Worm (Caenorhabditis elegans) whole organism, L1 larva: ENCODE results near the gene E01G6.2.

Experiments
- C34B4.2 ChIP-seq: sonication (generic microtip); optimal IDR thresholded peaks from 2 replicates; lab custom pipeline; 2017; ENCODE audit warnings: mild to moderate bottlenecking, missing genetic modification characterization, missing compliant biosample characterization
- F16B12.6 ChIP-seq: fragments of 150-350 bp; optimal IDR thresholded peaks from 2 replicates; lab custom pipeline; 2014; ENCODE audit warnings: missing biosample characterization, missing genetic modification characterization
- aha-1 ChIP-seq: fragments of 150-350 bp; optimal IDR thresholded peaks from 2 replicates; lab custom pipeline; 2014; ENCODE audit warnings: missing biosample characterization, missing genetic modification characterization
- aly-2 ChIP-seq: fragments of 150-350 bp; optimal IDR thresholded peaks from 2 replicates; lab custom pipeline; 2014; ENCODE audit warnings: missing biosample characterization, missing genetic modification characterization
- blmp-1 ChIP-seq: fragments of 150-350 bp; optimal IDR thresholded peaks from 2 replicates; lab custom pipeline; 2014; ENCODE audit warnings: missing biosample characterization, missing genetic modification characterization
- ceh-63 ChIP-seq: fragments of 200-800 bp; sonication (Bioruptor generic); optimal IDR thresholded peaks from 2 replicates; lab custom pipeline; 2018; ENCODE audit warnings: mild to moderate bottlenecking, missing genetic modification characterization, missing compliant biosample characterization
- ceh-8 ChIP-seq: fragments of 200-800 bp; sonication (Bioruptor generic); optimal IDR thresholded peaks from 2 replicates; lab custom pipeline; 2018; ENCODE audit warnings: mild to moderate bottlenecking, missing genetic modification characterization, moderate library complexity, missing compliant biosample characterization
- ceh-90 ChIP-seq: sonication (generic microtip); optimal IDR thresholded peaks from 2 replicates; lab custom pipeline; 2016; ENCODE audit warnings: missing genetic modification characterization, missing compliant biosample characterization
- dpl-1 ChIP-seq, 3 experiments: fragments of 150-350 bp in 2 of 3; sonication (generic microtip) in 1 of 3; optimal IDR thresholded peaks; 2 replicates each; lab custom pipeline; 2014 to 2017; ENCODE audit warnings: missing biosample characterization in 3 of 3, missing genetic modification characterization in 3 of 3, missing genetic modification reagents in 3 of 3
- dsc-1 ChIP-seq: sonication (generic microtip); optimal IDR thresholded peaks from 2 replicates; lab custom pipeline; 2016; ENCODE audit warnings: mild to moderate bottlenecking, missing genetic modification characterization, missing compliant biosample characterization
- efl-1 ChIP-seq, 4 experiments: fragments of 150-350 bp; optimal IDR thresholded peaks in 3 of 4; peaks in 1 of 4; 1 replicate in 1 of 4; 2 replicates in 3 of 4; lab custom pipeline; 2014; ENCODE audit warnings: missing biosample characterization in 2 of 4, missing genetic modification characterization in 2 of 4, missing genetic modification reagents in 2 of 4
- efl-3 ChIP-seq: fragments of 200-800 bp; sonication (Bioruptor generic); optimal IDR thresholded peaks from 2 replicates; lab custom pipeline; 2018; ENCODE audit warnings: mild to moderate bottlenecking, missing genetic modification characterization, missing compliant biosample characterization
- elt-2 ChIP-seq: sonication (generic microtip); optimal IDR thresholded peaks from 2 replicates; lab custom pipeline; 2016; ENCODE audit warnings: missing genetic modification characterization, mild to moderate bottlenecking, inconsistent platforms, missing compliant biosample characterization, missing genetic modification reagents
- fkh-4 ChIP-seq: sonication (generic microtip); optimal IDR thresholded peaks from 2 replicates; lab custom pipeline; 2016; ENCODE audit warnings: missing compliant biosample characterization, missing genetic modification characterization, borderline replicate concordance
- fkh-8 ChIP-seq: sonication (generic microtip); optimal IDR thresholded peaks from 2 replicates; lab custom pipeline; 2016; ENCODE audit warnings: mild to moderate bottlenecking, missing genetic modification characterization, missing compliant biosample characterization
- hlh-17 ChIP-seq: fragments of 200-800 bp; sonication (Bioruptor generic); optimal IDR thresholded peaks from 2 replicates; lab custom pipeline; 2018; ENCODE audit warnings: missing genetic modification characterization, mild to moderate bottlenecking, missing compliant biosample characterization, moderate library complexity, borderline replicate concordance
- hpl-2 ChIP-seq: fragments of 150-350 bp; optimal IDR thresholded peaks from 2 replicates; lab custom pipeline; 2014; ENCODE audit warnings: missing biosample characterization, missing genetic modification reagents, missing genetic modification characterization
- irx-1 ChIP-seq: sonication (generic microtip); optimal IDR thresholded peaks from 2 replicates; lab custom pipeline; 2016; ENCODE audit warnings: missing genetic modification characterization, missing compliant biosample characterization
- isw-1 ChIP-seq: fragments of 200-800 bp; sonication (Bioruptor generic); IDR thresholded peaks from 2 replicates; pipeline ENCODE4 v1.3.6; 2022; ENCODE audit warnings: missing genetic modification characterization, missing compliant biosample characterization
- lin-14 ChIP-seq: fragments of 200-800 bp; sonication (Bioruptor generic); optimal IDR thresholded peaks from 2 replicates; lab custom pipeline; 2018; ENCODE audit warnings: mild to moderate bottlenecking, missing genetic modification characterization, moderate library complexity, missing compliant biosample characterization
- lin-15B ChIP-seq: fragments of 150-350 bp; sonication (generic microtip); optimal IDR thresholded peaks from 3 replicates; lab custom pipeline; 2014; ENCODE audit warnings: missing biosample characterization, missing genetic modification characterization
- lin-39 ChIP-seq: fragments of 150-350 bp; optimal IDR thresholded peaks from 2 replicates; lab custom pipeline; 2014; ENCODE audit warnings: missing biosample characterization, missing genetic modification reagents, missing genetic modification characterization
- lir-3 ChIP-seq: sonication (generic microtip); optimal IDR thresholded peaks from 2 replicates; lab custom pipeline; 2016; ENCODE audit warnings: mild to moderate bottlenecking, missing genetic modification characterization, moderate library complexity, missing compliant biosample characterization; ENCODE audit not compliant: poor library complexity
- lsy-2 ChIP-seq, 2 experiments: fragments of 150-350 bp; optimal IDR thresholded peaks; 2 replicates each; lab custom pipeline; 2014; ENCODE audit warnings: missing biosample characterization in 2 of 2, missing genetic modification characterization in 2 of 2
- mab-9 ChIP-seq: fragments of 200-800 bp; sonication (Bioruptor generic); IDR thresholded peaks from 2 replicates; pipeline ENCODE4 v1.3.6; 2022; ENCODE audit warnings: missing genetic modification reagents, missing genetic modification characterization, missing compliant biosample characterization
- nhr-20 ChIP-seq: sonication (generic microtip); optimal IDR thresholded peaks from 2 replicates; lab custom pipeline; 2016; ENCODE audit warnings: mild to moderate bottlenecking, missing genetic modification characterization, missing compliant biosample characterization
- nhr-237 ChIP-seq: fragments of 150-350 bp; optimal IDR thresholded peaks from 2 replicates; lab custom pipeline; 2014; ENCODE audit warnings: missing biosample characterization, missing genetic modification characterization
- nhr-47 ChIP-seq: sonication (generic microtip); optimal IDR thresholded peaks from 2 replicates; lab custom pipeline; 2016; ENCODE audit warnings: mild to moderate bottlenecking, missing genetic modification characterization, moderate library complexity, missing compliant biosample characterization
- nhr-71 ChIP-seq: sonication (generic microtip); optimal IDR thresholded peaks from 2 replicates; lab custom pipeline; 2016; ENCODE audit warnings: mild to moderate bottlenecking, missing genetic modification characterization, moderate library complexity, missing compliant biosample characterization
- nhr-76 ChIP-seq: sonication (generic microtip); optimal IDR thresholded peaks from 2 replicates; lab custom pipeline; 2017; ENCODE audit warnings: missing biosample characterization, missing genetic modification characterization
- nhr-77 ChIP-seq: fragments of 150-350 bp; optimal IDR thresholded peaks from 2 replicates; lab custom pipeline; 2014; ENCODE audit warnings: missing biosample characterization, missing genetic modification characterization
- nhr-84 ChIP-seq: sonication (generic microtip); optimal IDR thresholded peaks from 2 replicates; lab custom pipeline; 2017; ENCODE audit warnings: missing biosample characterization, missing genetic modification characterization
- pag-3 ChIP-seq: sonication (generic microtip); optimal IDR thresholded peaks from 2 replicates; lab custom pipeline; 2017; ENCODE audit warnings: missing genetic modification characterization, mild to moderate bottlenecking, missing compliant biosample characterization, antibody characterized with exemption, borderline replicate concordance; ENCODE audit not compliant: insufficient read depth
- pax-3 ChIP-seq: fragments of 200-800 bp; sonication (Bioruptor generic); optimal IDR thresholded peaks from 2 replicates; lab custom pipeline; 2018; ENCODE audit warnings: mild to moderate bottlenecking, missing genetic modification characterization, moderate library complexity, missing compliant biosample characterization
- pqm-1 ChIP-seq: sonication (generic microtip); optimal IDR thresholded peaks from 3 replicates; lab custom pipeline; 2017; ENCODE audit warnings: missing biosample characterization, missing genetic modification characterization
- snpc-4 ChIP-seq: fragments of 150-350 bp; optimal IDR thresholded peaks from 2 replicates; lab custom pipeline; 2014; ENCODE audit warnings: missing biosample characterization, missing genetic modification characterization
- sptf-1 ChIP-seq: fragments of 150-350 bp; optimal IDR thresholded peaks from 2 replicates; lab custom pipeline; 2014; ENCODE audit warnings: missing biosample characterization, missing genetic modification characterization
- sup-37 ChIP-seq: fragments of 200-800 bp; sonication (Bioruptor generic); optimal IDR thresholded peaks from 2 replicates; lab custom pipeline; 2018; ENCODE audit warnings: mild to moderate bottlenecking, missing genetic modification characterization, missing compliant biosample characterization
- tlp-1 ChIP-seq: fragments of 150-350 bp; optimal IDR thresholded peaks from 2 replicates; lab custom pipeline; 2014; ENCODE audit warnings: missing biosample characterization, missing genetic modification characterization
- unc-130 ChIP-seq: fragments of 150-350 bp; optimal IDR thresholded peaks from 2 replicates; lab custom pipeline; 2017; ENCODE audit warnings: missing biosample characterization, missing genetic modification characterization, inconsistent platforms
- unc-62 ChIP-seq: fragments of 150-350 bp; optimal IDR thresholded peaks from 2 replicates; lab custom pipeline; 2014; ENCODE audit warnings: missing biosample characterization, missing genetic modification reagents, missing genetic modification characterization
- xbp-1 ChIP-seq: sonication (generic microtip); optimal IDR thresholded peaks from 2 replicates; lab custom pipeline; 2016; ENCODE audit warnings: missing genetic modification characterization, missing compliant biosample characterization
- zip-4 ChIP-seq: fragments of 200-800 bp; sonication (Bioruptor generic); optimal IDR thresholded peaks from 2 replicates; lab custom pipeline; 2018; ENCODE audit warnings: mild to moderate bottlenecking, missing genetic modification characterization, moderate library complexity, missing compliant biosample characterization

Gene E01G6.2

DNA sequence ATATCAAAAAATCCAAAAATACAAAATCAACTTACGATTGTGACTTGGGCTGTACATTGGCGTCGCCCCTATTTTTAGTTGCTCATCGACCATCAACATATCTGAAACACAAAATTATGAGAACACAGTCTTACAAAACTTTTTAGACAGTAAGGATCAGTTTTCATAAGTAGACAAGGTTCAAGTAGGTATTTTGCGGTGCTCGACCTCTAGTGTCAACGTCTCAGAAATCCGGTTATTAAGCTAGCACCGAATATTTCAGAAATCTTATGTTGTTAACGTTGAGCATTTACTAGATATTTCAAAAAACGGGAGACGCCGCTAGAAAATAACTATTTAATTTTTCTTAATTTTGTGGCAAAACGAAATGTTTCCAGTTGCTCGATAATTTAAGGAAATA, 14.4 kb downstream of the E01G6.2 start, which contains the start of gene otpl-8 (continued):
- no peak for TF ChIP-seq dpl-1 (GFP tag; optimal IDR thresholded peaks at IDR 0.05; lab: Kevin White, UChicago)
- TF ChIP-seq, all 84 proteins: peak for 0

DNA sequence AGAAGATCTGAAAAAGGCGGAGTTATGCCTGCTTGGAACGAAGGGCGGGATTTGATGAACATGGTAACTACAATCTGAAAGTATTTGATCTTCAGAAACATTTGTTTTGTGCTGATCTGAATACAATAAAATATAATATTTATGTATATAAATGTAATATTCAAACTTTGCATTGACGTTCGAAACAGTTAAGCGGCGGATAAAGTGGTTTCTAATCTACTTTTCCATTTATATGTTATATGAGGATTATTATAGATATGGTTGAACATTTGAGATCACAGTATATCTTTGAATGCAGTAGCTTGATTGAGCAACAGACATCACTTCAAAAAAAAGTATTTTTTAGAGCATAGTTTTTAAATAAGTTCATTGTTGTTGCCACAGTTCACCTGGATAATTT, 17.4 kb downstream of the E01G6.2 start, which contains the start of gene H19J13.2:
H19J13.2 (minus strand) TSS at position 101 of the 400 bp plus-strand sequence.
- TF ChIP-seq zip-4 (no peak), lin-39 (no peak), nhr-47 (tag; lab: Kevin White, UChicago) (no peak), elt-2 (tag; lab: Kevin White, UChicago) (no peak)

DNA sequence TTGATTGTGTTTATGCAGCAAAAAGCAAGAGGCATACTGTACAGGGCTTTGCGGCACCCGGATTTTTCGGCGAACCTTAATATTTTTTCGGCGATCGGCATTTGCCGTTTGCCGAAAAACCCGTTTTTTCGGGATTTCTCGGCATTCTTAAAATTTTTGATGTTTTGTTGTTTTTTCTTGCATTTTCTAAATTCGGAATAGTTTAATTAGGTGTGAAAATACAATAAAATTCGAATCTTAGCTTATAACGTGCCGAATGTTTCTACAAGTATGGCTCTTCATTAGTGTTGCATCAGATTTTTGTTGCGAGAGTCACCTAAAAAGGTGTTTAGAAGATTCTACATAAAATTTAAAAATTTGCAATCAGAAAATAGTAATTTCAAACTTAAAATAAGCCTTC, 19.1 kb downstream of the E01G6.2 start, which contains the start of gene C04B4.6:
C04B4.6 (minus strand) TSS at position 101 of the 400 bp plus-strand sequence.
- TF ChIP-seq xbp-1 (tag; lab: Kevin White, UChicago) (no peak), isw-1 (GFP tag; lab: Robert Waterston, UW) (no peak), F16B12.6 (tag; lab: Kevin White, UChicago) (no peak), pqm-1 (no peak), dsc-1 (tag; lab: Kevin White, UChicago) (no peak), blmp-1 (no peak), ceh-63 (no peak), aly-2 (no peak), nhr-237 (tag; lab: Kevin White, UChicago) (no peak), lin-15B (tag; lab: Kevin White, UChicago) (no peak)

DNA sequence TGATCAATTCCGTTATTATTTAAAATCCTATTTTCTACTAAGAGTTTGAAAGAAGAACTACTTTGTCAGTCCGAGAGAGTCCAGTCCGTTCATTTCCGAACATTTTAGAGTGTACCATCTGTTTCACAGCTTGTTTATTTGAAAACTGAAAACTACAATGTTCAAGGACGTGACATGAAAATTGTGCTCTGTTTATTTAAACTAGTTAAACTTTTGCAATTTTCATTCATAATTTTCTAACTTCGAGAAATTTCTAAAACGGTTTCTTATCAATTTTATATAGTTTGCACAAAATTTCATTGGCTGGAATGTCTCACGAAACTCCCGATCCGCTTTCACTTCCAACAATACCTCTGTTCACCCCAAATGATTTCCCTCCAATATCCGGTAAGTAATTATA, 24.0 kb downstream of the E01G6.2 start, which contains the start of gene C04B4.1:
C04B4.1 (plus strand) TSS at position 301 of the 400 bp plus-strand sequence.
- TF ChIP-seq snpc-4 (no peak), nhr-84 (no peak), nhr-71 (tag; lab: Kevin White, UChicago) (no peak), lir-3 (tag; lab: Kevin White, UChicago) (no peak), fkh-8 (tag; lab: Kevin White, UChicago) (no peak), nhr-77 (tag; lab: Kevin White, UChicago) (no peak), fkh-4 (tag; lab: Kevin White, UChicago) (no peak), ceh-90 (no peak), tlp-1 (tag; lab: Kevin White, UChicago) (no peak), lin-39 (no peak), aly-2 (no peak), pag-3 (no peak), sptf-1 (no peak), sup-37 (GFP tag; lab: Kevin White, UChicago) (no peak), nhr-237 (tag; lab: Kevin White, UChicago) (no peak), aha-1 (no peak), efl-1 (optimal IDR thresholded peaks at IDR 0.05; lab: Kevin White, UChicago) (no peak), efl-1 (GFP tag; optimal IDR thresholded peaks at IDR 0.05 in 1 of 2; lab: Kevin White, UChicago) (no peak), pax-3 (tag; lab: Kevin White, UChicago) (no peak), mab-9 (GFP tag; lab: Robert Waterston, UW) (no peak)

DNA sequence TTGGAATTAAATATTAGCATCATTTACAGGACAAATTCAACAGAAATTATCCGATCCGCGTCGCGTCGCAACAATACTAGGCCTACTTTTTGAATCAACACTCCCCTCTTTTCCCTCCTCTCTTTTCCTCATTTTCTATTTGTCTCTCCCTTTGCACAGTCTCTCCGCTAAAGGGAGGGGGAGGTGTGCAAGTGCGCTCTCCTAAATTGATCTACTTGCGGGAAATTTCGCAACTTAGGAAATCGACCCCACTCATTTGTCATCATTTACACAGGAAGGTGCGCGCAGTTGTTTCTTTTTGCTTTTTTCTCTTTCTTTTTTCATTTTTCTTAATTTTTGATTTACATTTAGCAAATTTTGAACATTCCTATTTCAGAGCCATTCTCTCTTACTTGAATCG, 26.5 kb downstream of the E01G6.2 start, which contains the start of gene C04B4.2:
C04B4.2 (plus strand) TSS at position 371 of the 400 bp plus-strand sequence.
- TF ChIP-seq hlh-17 (GFP tag; lab: Kevin White, UChicago) = no peak
- TF ChIP-seq lsy-2 (tag; optimal IDR thresholded peaks at IDR 0.05; lab: Kevin White, UChicago) = no peak
- TF ChIP-seq C34B4.2 = no peak
- TF ChIP-seq lin-15B (tag; lab: Kevin White, UChicago) = no peak
- no peak for TF ChIP-seq hpl-2 (GFP tag; lab: Kevin White, UChicago)
- TF ChIP-seq ceh-8 (GFP tag; lab: Kevin White, UChicago) = no peak
- TF ChIP-seq fkh-8 (tag; lab: Kevin White, UChicago) = no peak
- no peak for TF ChIP-seq efl-3
- no peak for TF ChIP-seq lin-14 (GFP tag; lab: Kevin White, UChicago)
- no peak for TF ChIP-seq efl-1 (optimal IDR thresholded peaks at IDR 0.05; lab: Kevin White, UChicago)
- TF ChIP-seq efl-1 (GFP tag; optimal IDR thresholded peaks at IDR 0.05 in 1 of 2; lab: Kevin White, UChicago) = no peak
- no peak for TF ChIP-seq nhr-84
- no peak for TF ChIP-seq unc-62 (GFP tag; lab: Kevin White, UChicago)
- no peak for TF ChIP-seq irx-1
- no peak for TF ChIP-seq nhr-76 (tag; lab: Kevin White, UChicago)
- no peak for TF ChIP-seq nhr-20 (tag; lab: Kevin White, UChicago)
- no peak for TF ChIP-seq unc-130
- TF ChIP-seq, all 84 proteins: peak for 0
